Worm (Caenorhabditis elegans) whole organism, L1 larva: ENCODE measurements around the gene bath-15.
A peak's percentile ranks its signal among the peaks of the same experiment; 100 is the strongest.

Source experiments
- C04F5.9 ChIP-seq: sonication (generic microtip); optimal IDR thresholded peaks from 2 replicates; lab custom pipeline; 2016; ENCODE audit warnings: missing genetic modification characterization, missing compliant biosample characterization
- C16A3.4 ChIP-seq: fragments of 150-350 bp; optimal IDR thresholded peaks from 2 replicates; lab custom pipeline; 2014; ENCODE audit warnings: missing biosample characterization, missing genetic modification characterization
- F16B12.6 ChIP-seq: fragments of 150-350 bp; optimal IDR thresholded peaks from 2 replicates; lab custom pipeline; 2014; ENCODE audit warnings: missing biosample characterization, missing genetic modification characterization
- ceh-82 ChIP-seq, 3 experiments: fragments of 150-350 bp in 1 of 3; sonication (generic microtip) in 2 of 3; optimal IDR thresholded peaks; 2 replicates each; lab custom pipeline; 2014 to 2017; ENCODE audit warnings: missing biosample characterization in 3 of 3, missing genetic modification characterization in 3 of 3
- ceh-88 ChIP-seq: fragments of 200-800 bp; sonication (Bioruptor generic); IDR thresholded peaks from 2 replicates; pipeline ENCODE4 v1.3.6; 2022; ENCODE audit warnings: missing genetic modification characterization, missing compliant biosample characterization
- ces-1 ChIP-seq: fragments of 150-350 bp; optimal IDR thresholded peaks from 2 replicates; lab custom pipeline; 2014; ENCODE audit warnings: missing biosample characterization, missing genetic modification reagents, missing genetic modification characterization
- dpl-1 ChIP-seq, 3 experiments: fragments of 150-350 bp in 2 of 3; sonication (generic microtip) in 1 of 3; optimal IDR thresholded peaks; 2 replicates each; lab custom pipeline; 2014 to 2017; ENCODE audit warnings: missing biosample characterization in 3 of 3, missing genetic modification characterization in 3 of 3, missing genetic modification reagents in 3 of 3
- efl-1 ChIP-seq, 4 experiments: fragments of 150-350 bp; optimal IDR thresholded peaks in 3 of 4; peaks in 1 of 4; 1 replicate in 1 of 4; 2 replicates in 3 of 4; lab custom pipeline; 2014; ENCODE audit warnings: missing biosample characterization in 2 of 4, missing genetic modification characterization in 2 of 4, missing genetic modification reagents in 2 of 4
- efl-3 ChIP-seq: fragments of 200-800 bp; sonication (Bioruptor generic); optimal IDR thresholded peaks from 2 replicates; lab custom pipeline; 2018; ENCODE audit warnings: mild to moderate bottlenecking, missing genetic modification characterization, missing compliant biosample characterization
- egl-13 ChIP-seq: sonication (generic microtip); optimal IDR thresholded peaks from 2 replicates; lab custom pipeline; 2016; ENCODE audit warnings: missing genotype, missing genetic modification reagents, missing genetic modification characterization, missing compliant biosample characterization
- elt-2 ChIP-seq: sonication (generic microtip); optimal IDR thresholded peaks from 2 replicates; lab custom pipeline; 2016; ENCODE audit warnings: missing genetic modification characterization, mild to moderate bottlenecking, inconsistent platforms, missing compliant biosample characterization, missing genetic modification reagents
- elt-3 ChIP-seq, 6 experiments: fragments of 150-350 bp in 1 of 6; sonication (generic microtip); optimal IDR thresholded peaks; 2 replicates each; lab custom pipeline; 2017 to 2018; ENCODE audit warnings: missing biosample characterization in 6 of 6, missing genetic modification characterization in 6 of 6, inconsistent platforms in 1 of 6
- fkh-10 ChIP-seq: sonication (generic microtip); optimal IDR thresholded peaks from 2 replicates; lab custom pipeline; 2017; ENCODE audit warnings: missing biosample characterization, missing genetic modification reagents, missing genetic modification characterization
- fkh-4 ChIP-seq: sonication (generic microtip); optimal IDR thresholded peaks from 2 replicates; lab custom pipeline; 2016; ENCODE audit warnings: missing compliant biosample characterization, missing genetic modification characterization, borderline replicate concordance
- irx-1 ChIP-seq: sonication (generic microtip); optimal IDR thresholded peaks from 2 replicates; lab custom pipeline; 2016; ENCODE audit warnings: missing genetic modification characterization, missing compliant biosample characterization
- jun-1 ChIP-seq: fragments of 150-350 bp; optimal IDR thresholded peaks from 2 replicates; lab custom pipeline; 2014; ENCODE audit warnings: missing biosample characterization, missing genetic modification reagents, missing genetic modification characterization
- lin-13 ChIP-seq: fragments of 150-350 bp; optimal IDR thresholded peaks from 2 replicates; lab custom pipeline; 2014; ENCODE audit warnings: missing biosample characterization, missing genetic modification reagents, missing genetic modification characterization
- lin-15B ChIP-seq: fragments of 150-350 bp; sonication (generic microtip); optimal IDR thresholded peaks from 3 replicates; lab custom pipeline; 2014; ENCODE audit warnings: missing biosample characterization, missing genetic modification characterization
- lin-39 ChIP-seq: fragments of 150-350 bp; optimal IDR thresholded peaks from 2 replicates; lab custom pipeline; 2014; ENCODE audit warnings: missing biosample characterization, missing genetic modification reagents, missing genetic modification characterization
- mab-9 ChIP-seq: fragments of 200-800 bp; sonication (Bioruptor generic); IDR thresholded peaks from 2 replicates; pipeline ENCODE4 v1.3.6; 2022; ENCODE audit warnings: missing genetic modification reagents, missing genetic modification characterization, missing compliant biosample characterization
- mdl-1 ChIP-seq, 2 experiments: fragments of 150-350 bp; optimal IDR thresholded peaks; 2 replicates each; lab custom pipeline; 2014 to 2017; ENCODE audit warnings: missing biosample characterization in 2 of 2, missing genetic modification characterization in 2 of 2, inconsistent platforms in 1 of 2
- mep-1 ChIP-seq: fragments of 150-350 bp; optimal IDR thresholded peaks from 2 replicates; lab custom pipeline; 2014; ENCODE audit warnings: missing biosample characterization, missing genetic modification characterization
- nhr-19 ChIP-seq: fragments of 200-800 bp; sonication (Bioruptor generic); conservative IDR thresholded peaks from 2 replicates; pipeline ENCODE4 v1.3.6; 2022; ENCODE audit warnings: missing genetic modification characterization, missing compliant biosample characterization
- nhr-20 ChIP-seq: sonication (generic microtip); optimal IDR thresholded peaks from 2 replicates; lab custom pipeline; 2016; ENCODE audit warnings: mild to moderate bottlenecking, missing genetic modification characterization, missing compliant biosample characterization
- nhr-237 ChIP-seq: fragments of 150-350 bp; optimal IDR thresholded peaks from 2 replicates; lab custom pipeline; 2014; ENCODE audit warnings: missing biosample characterization, missing genetic modification characterization
- nhr-47 ChIP-seq: sonication (generic microtip); optimal IDR thresholded peaks from 2 replicates; lab custom pipeline; 2016; ENCODE audit warnings: mild to moderate bottlenecking, missing genetic modification characterization, moderate library complexity, missing compliant biosample characterization
- nhr-77 ChIP-seq: fragments of 150-350 bp; optimal IDR thresholded peaks from 2 replicates; lab custom pipeline; 2014; ENCODE audit warnings: missing biosample characterization, missing genetic modification characterization
- nhr-84 ChIP-seq: sonication (generic microtip); optimal IDR thresholded peaks from 2 replicates; lab custom pipeline; 2017; ENCODE audit warnings: missing biosample characterization, missing genetic modification characterization
- nhr-85 ChIP-seq: sonication (generic microtip); peaks from one replicate; lab custom pipeline; 2016; ENCODE audit warnings: missing genetic modification characterization, inconsistent platforms, missing compliant biosample characterization
- pax-3 ChIP-seq: fragments of 200-800 bp; sonication (Bioruptor generic); optimal IDR thresholded peaks from 2 replicates; lab custom pipeline; 2018; ENCODE audit warnings: mild to moderate bottlenecking, missing genetic modification characterization, moderate library complexity, missing compliant biosample characterization
- pqm-1 ChIP-seq: sonication (generic microtip); optimal IDR thresholded peaks from 3 replicates; lab custom pipeline; 2017; ENCODE audit warnings: missing biosample characterization, missing genetic modification characterization
- rnt-1 ChIP-seq: sonication (generic microtip); optimal IDR thresholded peaks from 2 replicates; lab custom pipeline; 2016; ENCODE audit warnings: mild to moderate bottlenecking, missing genetic modification characterization, moderate library complexity, missing compliant biosample characterization
- skn-1 ChIP-seq: fragments of 150-350 bp; optimal IDR thresholded peaks from 2 replicates; lab custom pipeline; 2014; ENCODE audit warnings: missing biosample characterization, missing genetic modification characterization
- snpc-4 ChIP-seq: fragments of 150-350 bp; optimal IDR thresholded peaks from 2 replicates; lab custom pipeline; 2014; ENCODE audit warnings: missing biosample characterization, missing genetic modification characterization
- sox-4 ChIP-seq: sonication (generic microtip); optimal IDR thresholded peaks from 2 replicates; lab custom pipeline; 2016; ENCODE audit warnings: missing genetic modification characterization, missing compliant biosample characterization
- sptf-1 ChIP-seq: fragments of 150-350 bp; optimal IDR thresholded peaks from 2 replicates; lab custom pipeline; 2014; ENCODE audit warnings: missing biosample characterization, missing genetic modification characterization
- sup-37 ChIP-seq: fragments of 200-800 bp; sonication (Bioruptor generic); optimal IDR thresholded peaks from 2 replicates; lab custom pipeline; 2018; ENCODE audit warnings: mild to moderate bottlenecking, missing genetic modification characterization, missing compliant biosample characterization
- swsn-7 ChIP-seq: sonication (generic microtip); optimal IDR thresholded peaks from 2 replicates; lab custom pipeline; 2016; ENCODE audit warnings: missing genetic modification characterization, missing compliant biosample characterization
- tbx-2 ChIP-seq: sonication (generic microtip); optimal IDR thresholded peaks from 2 replicates; lab custom pipeline; 2016; ENCODE audit warnings: missing genetic modification characterization, missing compliant biosample characterization
- unc-130 ChIP-seq: fragments of 150-350 bp; optimal IDR thresholded peaks from 2 replicates; lab custom pipeline; 2017; ENCODE audit warnings: missing biosample characterization, missing genetic modification characterization, inconsistent platforms
- unc-30 ChIP-seq: sonication (generic microtip); optimal IDR thresholded peaks from 2 replicates; lab custom pipeline; 2017; ENCODE audit warnings: missing biosample characterization, missing genetic modification characterization
- unc-62 ChIP-seq: fragments of 150-350 bp; optimal IDR thresholded peaks from 2 replicates; lab custom pipeline; 2014; ENCODE audit warnings: missing biosample characterization, missing genetic modification reagents, missing genetic modification characterization
- unc-86 ChIP-seq: sonication (generic microtip); optimal IDR thresholded peaks from 2 replicates; lab custom pipeline; 2016; ENCODE audit warnings: missing genetic modification characterization, missing compliant biosample characterization
- unc-98 ChIP-seq: fragments of 200-800 bp; sonication (Bioruptor generic); IDR thresholded peaks from 2 replicates; pipeline ENCODE4 v1.3.6; 2022; ENCODE audit warnings: missing genetic modification characterization, missing compliant biosample characterization
- vab-15 ChIP-seq: sonication (generic microtip); optimal IDR thresholded peaks from 2 replicates; lab custom pipeline; 2017; ENCODE audit warnings: missing genotype, mild to moderate bottlenecking, missing genetic modification characterization, missing compliant biosample characterization
- xbp-1 ChIP-seq: sonication (generic microtip); optimal IDR thresholded peaks from 2 replicates; lab custom pipeline; 2016; ENCODE audit warnings: missing genetic modification characterization, missing compliant biosample characterization
- zip-4 ChIP-seq: fragments of 200-800 bp; sonication (Bioruptor generic); optimal IDR thresholded peaks from 2 replicates; lab custom pipeline; 2018; ENCODE audit warnings: mild to moderate bottlenecking, missing genetic modification characterization, moderate library complexity, missing compliant biosample characterization
- ztf-11 ChIP-seq, 2 experiments: sonication (generic microtip); optimal IDR thresholded peaks; 2 replicates each; lab custom pipeline; 2016 to 2017; ENCODE audit warnings: missing genetic modification characterization in 2 of 2, missing biosample characterization in 1 of 2, missing compliant biosample characterization in 1 of 2

The bath-15 gene

DNA sequence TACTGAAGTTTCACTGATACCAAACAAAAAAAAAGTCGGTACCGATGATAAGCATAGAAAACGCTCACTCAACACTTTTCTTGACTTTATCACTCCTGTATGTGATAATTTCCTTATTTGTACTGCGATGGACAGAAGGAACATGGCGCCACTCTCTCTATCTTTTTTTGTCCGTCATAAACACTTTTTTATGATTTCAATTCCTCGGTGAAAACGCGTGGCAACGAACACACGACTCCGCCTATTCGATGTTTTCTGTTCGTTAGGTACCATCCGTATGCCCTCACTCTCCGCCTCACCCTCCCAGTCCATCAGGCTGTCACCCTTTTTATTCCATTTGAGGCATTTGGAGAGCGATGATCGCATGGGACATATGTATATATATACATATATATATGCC is 45.5 kb downstream of the bath-15 start:
- TF ChIP-seq mdl-1 (tag; optimal IDR thresholded peaks at IDR 0.05; lab: Kevin White, UChicago) = peak in 1 of 2 experiments; percentile 4
- TF ChIP-seq sup-37 (GFP tag; lab: Kevin White, UChicago) = no peak
- peak; percentile 6 for TF ChIP-seq mep-1 (tag; lab: Kevin White, UChicago)
- no peak for TF ChIP-seq pax-3 (tag; lab: Kevin White, UChicago)
- no peak for TF ChIP-seq skn-1 (tag; lab: Kevin White, UChicago)
- TF ChIP-seq mab-9 (GFP tag; lab: Robert Waterston, UW) = no peak
- no peak for TF ChIP-seq efl-3 (GFP tag; lab: Kevin White, UChicago)
- TF ChIP-seq lin-13 = no peak
- TF ChIP-seq elt-2 (tag; lab: Kevin White, UChicago) = peak; percentile 36
- TF ChIP-seq nhr-47 (tag; lab: Kevin White, UChicago) = no peak
- TF ChIP-seq efl-1 (optimal IDR thresholded peaks at IDR 0.05; lab: Kevin White, UChicago) = no peak
- TF ChIP-seq efl-1 (GFP tag; optimal IDR thresholded peaks at IDR 0.05 in 1 of 2; lab: Kevin White, UChicago) = peak in 1 of 2 experiments; percentile 85
- TF ChIP-seq, all 84 proteins: peak for 4

DNA sequence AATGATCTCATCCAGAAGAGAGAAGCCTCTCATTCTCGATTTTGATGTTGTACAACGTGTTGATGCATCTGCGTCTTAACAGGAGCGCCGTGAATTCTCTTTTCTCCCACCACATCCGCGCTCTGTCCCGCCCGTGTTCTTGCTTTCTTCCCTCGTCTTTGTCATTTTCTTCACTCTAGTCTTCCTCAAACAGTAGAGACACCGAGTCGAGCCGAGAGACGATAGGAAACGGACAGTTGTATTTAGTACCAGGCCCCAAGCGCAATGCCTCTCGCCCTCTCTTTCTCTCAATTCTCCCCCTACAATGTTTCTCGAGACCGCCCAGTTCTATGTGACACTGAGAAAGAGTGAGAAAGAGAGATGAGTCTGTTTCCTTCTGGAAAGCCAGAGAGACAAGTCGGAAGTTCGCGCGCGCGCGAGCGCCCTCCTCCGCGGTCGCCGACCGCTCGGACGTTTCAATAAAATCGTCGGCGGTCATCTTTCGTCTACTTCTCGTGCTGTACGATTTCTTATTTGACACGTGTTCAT is 46.2 kb downstream of the bath-15 start, which contains the start of gene ZK112.4:
Gene ZK112.4, minus strand, starts transcription at position 478 of the 528 bp plus-strand sequence.
- TF ChIP-seq efl-3 (GFP tag; lab: Kevin White, UChicago) (no peak), C16A3.4 (peak; percentile 36), xbp-1 (tag; lab: Kevin White, UChicago) (peak; percentile 30), vab-15 (tag; lab: Kevin White, UChicago) (no peak), pqm-1 (tag; lab: Kevin White, UChicago) (no peak), sup-37 (GFP tag; lab: Kevin White, UChicago) (no peak), F16B12.6 (tag; lab: Kevin White, UChicago) (peak; percentile 6), efl-1 (optimal IDR thresholded peaks at IDR 0.05; lab: Kevin White, UChicago) (peak; percentile 40 to 44), efl-1 (GFP tag; optimal IDR thresholded peaks at IDR 0.05 in 1 of 2; lab: Kevin White, UChicago) (peak; percentile 30 to 91), nhr-19 (peak; percentile 51), fkh-10 (GFP tag; lab: Kevin White, UChicago) (peak; percentile 48), elt-3 (tag; optimal IDR thresholded peaks at IDR 0.05; lab: Kevin White, UChicago) (peak in 2 of 6 experiments; percentile 3 to 14), ces-1 (GFP tag; lab: Kevin White, UChicago) (no peak), nhr-84 (tag; lab: Kevin White, UChicago) (peak; percentile 35), pax-3 (tag; lab: Kevin White, UChicago) (no peak), elt-2 (tag; lab: Kevin White, UChicago) (peak; percentile 6), ceh-88 (GFP tag; lab: Robert Waterston, UW) (no peak), irx-1 (tag; lab: Kevin White, UChicago) (peak; percentile 39), unc-98 (GFP tag; lab: Robert Waterston, UW) (no peak), unc-30 (tag; lab: Kevin White, UChicago) (no peak), dpl-1 (GFP tag; optimal IDR thresholded peaks at IDR 0.05; lab: Kevin White, UChicago) (peak; percentile 24 to 46 (median 28)), lin-15B (tag; lab: Kevin White, UChicago) (no peak), nhr-47 (tag; lab: Kevin White, UChicago) (peak; percentile 52), mab-9 (GFP tag; lab: Robert Waterston, UW) (no peak), sptf-1 (tag; lab: Kevin White, UChicago) (no peak), nhr-77 (tag; lab: Kevin White, UChicago) (peak; percentile 79), tbx-2 (tag; lab: Kevin White, UChicago) (peak; percentile 63), swsn-7 (tag; lab: Kevin White, UChicago) (peak; percentile 69), ztf-11 (tag; optimal IDR thresholded peaks at IDR 0.05; lab: Kevin White, UChicago) (no peak), rnt-1 (tag; lab: Kevin White, UChicago) (peak; percentile 55), unc-86 (tag; lab: Kevin White, UChicago) (peak; percentile 43), jun-1 (tag; lab: Kevin White, UChicago) (peak; percentile 67), C04F5.9 (tag; lab: Kevin White, UChicago) (no peak), nhr-20 (tag; lab: Kevin White, UChicago) (peak; percentile 82), unc-130 (tag; lab: Kevin White, UChicago) (no peak), sox-4 (no peak), snpc-4 (tag; lab: Kevin White, UChicago) (no peak), fkh-4 (no peak), zip-4 (GFP tag; lab: Kevin White, UChicago) (no peak), ceh-82 (tag; optimal IDR thresholded peaks at IDR 0.05; lab: Kevin White, UChicago) (peak in 2 of 3 experiments; percentile 32 to 56), egl-13 (tag; lab: Kevin White, UChicago) (peak; percentile 16), nhr-237 (no peak), unc-62 (GFP tag; lab: Kevin White, UChicago) (no peak), nhr-85 (tag; lab: Kevin White, UChicago) (peak; percentile 73), lin-39 (tag; lab: Kevin White, UChicago) (no peak)
